Worm (Caenorhabditis elegans) whole organism, L2 larva: ENCODE measurements around the gene ida-1.
A peak's percentile ranks its signal among the peaks of the same experiment; 100 is the strongest.

Source experiments
- C34F6.9 ChIP-seq: fragments of 150-350 bp; optimal IDR thresholded peaks from 2 replicates; lab custom pipeline; 2014; ENCODE audit warnings: missing biosample characterization, missing genetic modification characterization
- F13H6.1 ChIP-seq: sonication (generic microtip); optimal IDR thresholded peaks from 2 replicates; lab custom pipeline; 2016; ENCODE audit warnings: missing genetic modification characterization, missing compliant biosample characterization
- R02D3.7 ChIP-seq: fragments of 150-350 bp; optimal IDR thresholded peaks from 2 replicates; lab custom pipeline; 2014; ENCODE audit warnings: missing biosample characterization, missing genetic modification characterization
- Y55F3AM.14 ChIP-seq: fragments of 200-800 bp; sonication (Bioruptor generic); optimal IDR thresholded peaks from 2 replicates; lab custom pipeline; 2018; ENCODE audit warnings: mild to moderate bottlenecking, missing genetic modification characterization, missing compliant biosample characterization
- ZK546.5 ChIP-seq: sonication (generic microtip); optimal IDR thresholded peaks from 2 replicates; lab custom pipeline; 2017; ENCODE audit warnings: missing biosample characterization, missing genetic modification characterization
- aly-2 ChIP-seq: fragments of 150-350 bp; optimal IDR thresholded peaks from 2 replicates; lab custom pipeline; 2014; ENCODE audit warnings: missing biosample characterization, missing genetic modification characterization
- ama-1 ChIP-seq: fragments of 150-350 bp; optimal IDR thresholded peaks from 2 replicates; lab custom pipeline; 2018; ENCODE audit warnings: inconsistent platforms
- blmp-1 ChIP-seq: sonication (generic microtip); optimal IDR thresholded peaks from 2 replicates; lab custom pipeline; 2017; ENCODE audit warnings: missing genetic modification characterization, mild to moderate bottlenecking, missing compliant biosample characterization, antibody characterized with exemption, moderate library complexity; ENCODE audit not compliant: insufficient read depth
- ceh-16 ChIP-seq: fragments of 150-350 bp; optimal IDR thresholded peaks from 2 replicates; lab custom pipeline; 2014; ENCODE audit warnings: missing biosample characterization, missing genetic modification characterization
- ceh-82 ChIP-seq: fragments of 150-350 bp; optimal IDR thresholded peaks from 2 replicates; lab custom pipeline; 2014; ENCODE audit warnings: missing biosample characterization, missing genetic modification characterization
- egl-27 ChIP-seq: sonication (generic microtip); optimal IDR thresholded peaks from 3 replicates; lab custom pipeline; 2017; ENCODE audit warnings: missing biosample characterization, missing genetic modification reagents, missing genetic modification characterization
- elt-1 ChIP-seq: fragments of 150-350 bp; optimal IDR thresholded peaks from 2 replicates; lab custom pipeline; 2014; ENCODE audit warnings: missing biosample characterization, missing genetic modification characterization
- elt-3 ChIP-seq: sonication (generic microtip); optimal IDR thresholded peaks from 2 replicates; lab custom pipeline; 2017; ENCODE audit warnings: missing biosample characterization, missing genetic modification characterization
- fos-1 ChIP-seq: fragments of 150-350 bp; optimal IDR thresholded peaks from 2 replicates; lab custom pipeline; 2014; ENCODE audit warnings: missing biosample characterization, missing genetic modification characterization
- gmeb-1 ChIP-seq: fragments of 150-350 bp; optimal IDR thresholded peaks from 2 replicates; lab custom pipeline; 2014; ENCODE audit warnings: missing biosample characterization, missing genetic modification characterization
- lin-11 ChIP-seq: fragments of 150-350 bp; sonication (generic microtip); optimal IDR thresholded peaks from 2 replicates; lab custom pipeline; 2014; ENCODE audit warnings: missing biosample characterization, missing genetic modification characterization, inconsistent platforms, mixed read lengths
- lin-39 ChIP-seq: fragments of 150-350 bp; optimal IDR thresholded peaks from 2 replicates; lab custom pipeline; 2014; ENCODE audit warnings: missing biosample characterization, missing genetic modification reagents, missing genetic modification characterization
- lsy-2 ChIP-seq, 2 experiments: fragments of 150-350 bp in 1 of 2; sonication (generic microtip) in 1 of 2; optimal IDR thresholded peaks; 2 replicates each; lab custom pipeline; 2014 to 2017; ENCODE audit warnings: missing biosample characterization in 2 of 2, missing genetic modification characterization in 2 of 2
- mab-5 ChIP-seq: fragments of 150-350 bp; optimal IDR thresholded peaks from 2 replicates; lab custom pipeline; 2014; ENCODE audit warnings: missing biosample characterization, missing genetic modification characterization
- mbf-1 ChIP-seq: sonication (generic microtip); optimal IDR thresholded peaks from 2 replicates; lab custom pipeline; 2017; ENCODE audit warnings: missing biosample characterization, missing genetic modification characterization
- mdl-1 ChIP-seq, 2 experiments: fragments of 150-350 bp in 1 of 2; sonication (generic microtip) in 1 of 2; optimal IDR thresholded peaks; 2 replicates each; lab custom pipeline; 2017; ENCODE audit warnings: missing biosample characterization in 2 of 2, missing genetic modification characterization in 2 of 2
- nhr-10 ChIP-seq: sonication (generic microtip); optimal IDR thresholded peaks from 2 replicates; lab custom pipeline; 2017; ENCODE audit warnings: missing biosample characterization, missing genetic modification characterization
- nhr-11 ChIP-seq: fragments of 150-350 bp; optimal IDR thresholded peaks from 2 replicates; lab custom pipeline; 2014; ENCODE audit warnings: missing biosample characterization, missing genetic modification characterization
- nhr-12 ChIP-seq: fragments of 150-350 bp; optimal IDR thresholded peaks from 2 replicates; lab custom pipeline; 2014; ENCODE audit warnings: missing biosample characterization, missing genetic modification characterization
- nhr-129 ChIP-seq: fragments of 150-350 bp; optimal IDR thresholded peaks from 2 replicates; lab custom pipeline; 2014; ENCODE audit warnings: missing biosample characterization, missing genetic modification characterization
- nhr-21 ChIP-seq: fragments of 150-350 bp; optimal IDR thresholded peaks from 2 replicates; lab custom pipeline; 2014; ENCODE audit warnings: missing biosample characterization, missing genetic modification characterization
- nhr-23 ChIP-seq: fragments of 150-350 bp; optimal IDR thresholded peaks from 2 replicates; lab custom pipeline; 2014; ENCODE audit warnings: missing biosample characterization, missing genetic modification reagents, missing genetic modification characterization
- nhr-237 ChIP-seq: fragments of 150-350 bp; optimal IDR thresholded peaks from 2 replicates; lab custom pipeline; 2014; ENCODE audit warnings: missing biosample characterization, missing genetic modification characterization
- nhr-25 ChIP-seq: fragments of 150-350 bp; sonication (generic microtip); optimal IDR thresholded peaks from 3 replicates; lab custom pipeline; 2014; ENCODE audit warnings: missing biosample characterization, missing genetic modification characterization
- nhr-6 ChIP-seq: fragments of 150-350 bp; optimal IDR thresholded peaks from 2 replicates; lab custom pipeline; 2014; ENCODE audit warnings: missing biosample characterization, missing genetic modification characterization
- nhr-77 ChIP-seq: fragments of 150-350 bp; optimal IDR thresholded peaks from 2 replicates; lab custom pipeline; 2014; ENCODE audit warnings: missing biosample characterization, missing genetic modification characterization
- peb-1 ChIP-seq: fragments of 150-350 bp; optimal IDR thresholded peaks from 2 replicates; lab custom pipeline; 2014; ENCODE audit warnings: missing biosample characterization, missing genetic modification characterization
- sem-4 ChIP-seq: fragments of 150-350 bp; optimal IDR thresholded peaks from 2 replicates; lab custom pipeline; 2014; ENCODE audit warnings: missing biosample characterization, missing genetic modification reagents, missing genetic modification characterization
- skn-1 ChIP-seq: sonication (generic microtip); optimal IDR thresholded peaks from 2 replicates; lab custom pipeline; 2017; ENCODE audit warnings: missing biosample characterization, missing genetic modification characterization
- sma-3 ChIP-seq: sonication (generic microtip); optimal IDR thresholded peaks from 2 replicates; lab custom pipeline; 2016; ENCODE audit warnings: missing genetic modification reagents, missing genetic modification characterization, missing compliant biosample characterization
- sma-9 ChIP-seq, 2 experiments: fragments of 150-350 bp in 1 of 2; sonication (generic microtip) in 1 of 2; optimal IDR thresholded peaks; 2 replicates each; lab custom pipeline; 2014 to 2016; ENCODE audit warnings: missing genetic modification characterization in 2 of 2, mild to moderate bottlenecking in 1 of 2, missing biosample characterization in 1 of 2, missing compliant biosample characterization in 1 of 2, missing genetic modification reagents in 1 of 2, moderate library complexity in 1 of 2
- snpc-4 ChIP-seq: fragments of 150-350 bp; optimal IDR thresholded peaks from 2 replicates; lab custom pipeline; 2014; ENCODE audit warnings: missing biosample characterization, missing genetic modification characterization
- unc-39 ChIP-seq: fragments of 150-350 bp; optimal IDR thresholded peaks from 2 replicates; lab custom pipeline; 2014; ENCODE audit warnings: missing biosample characterization, missing genetic modification characterization
- unc-55 ChIP-seq: fragments of 150-350 bp; sonication (generic microtip); optimal IDR thresholded peaks from 3 replicates; lab custom pipeline; 2014; ENCODE audit warnings: missing biosample characterization, missing genetic modification reagents, missing genetic modification characterization
- unc-62 ChIP-seq: fragments of 150-350 bp; optimal IDR thresholded peaks from 2 replicates; lab custom pipeline; 2014; ENCODE audit warnings: missing biosample characterization, missing genetic modification reagents, missing genetic modification characterization
- zag-1 ChIP-seq: fragments of 150-350 bp; optimal IDR thresholded peaks from 2 replicates; lab custom pipeline; 2014; ENCODE audit warnings: missing biosample characterization, missing genetic modification characterization
- ztf-1 ChIP-seq: fragments of 200-800 bp; sonication (Bioruptor generic); conservative IDR thresholded peaks from 2 replicates; pipeline ENCODE4 v1.3.6; 2022; ENCODE audit warnings: missing genetic modification characterization, missing compliant biosample characterization
- ztf-11 ChIP-seq: sonication (generic microtip); optimal IDR thresholded peaks from 2 replicates; lab custom pipeline; 2017; ENCODE audit warnings: missing biosample characterization, missing genetic modification characterization
- ztf-4 ChIP-seq: fragments of 150-350 bp; optimal IDR thresholded peaks from 2 replicates; lab custom pipeline; 2014; ENCODE audit warnings: missing biosample characterization, missing genetic modification characterization

Gene ida-1

ce11 chrIII:5750503-5750902 lies 4.8 kb upstream of the ida-1 start:
- TF ChIP-seq nhr-237 (no peak), aly-2 (no peak), sem-4 (tag; lab: Kevin White, UChicago) (no peak), unc-39 (no peak), lin-39 (tag; lab: Kevin White, UChicago) (no peak), ztf-11 (tag; lab: Kevin White, UChicago) (no peak), egl-27 (tag; lab: Kevin White, UChicago) (no peak), nhr-23 (tag; lab: Kevin White, UChicago) (no peak), ama-1 (no peak), skn-1 (tag; lab: Kevin White, UChicago) (no peak), ztf-1 (GFP tag; lab: Robert Waterston, UW) (no peak), nhr-129 (tag; lab: Kevin White, UChicago) (no peak), mab-5 (tag; lab: Kevin White, UChicago) (no peak), ceh-16 (tag; lab: Kevin White, UChicago) (no peak), lsy-2 (tag; optimal IDR thresholded peaks at IDR 0.05; lab: Kevin White, UChicago) (no peak), nhr-6 (tag; lab: Kevin White, UChicago) (no peak), ceh-82 (tag; lab: Kevin White, UChicago) (no peak), peb-1 (no peak), nhr-25 (tag; lab: Kevin White, UChicago) (no peak)

- TF ChIP-seq gmeb-1 (tag; lab: Kevin White, UChicago) (no peak), lin-11 (tag; lab: Kevin White, UChicago) (no peak), C34F6.9 (tag; lab: Kevin White, UChicago) (peak; percentile 19), lsy-2 (tag; optimal IDR thresholded peaks at IDR 0.05; lab: Kevin White, UChicago) (peak in 1 of 2 experiments; percentile 33), mdl-1 (tag; optimal IDR thresholded peaks at IDR 0.05; lab: Kevin White, UChicago) (peak in 1 of 2 experiments; percentile 30), ceh-82 (tag; lab: Kevin White, UChicago) (no peak), unc-55 (GFP tag; lab: Kevin White, UChicago) (peak; percentile 29), sma-9 (GFP tag; optimal IDR thresholded peaks at IDR 0.05; lab: Kevin White, UChicago) (peak; percentile 43), sma-9 (tag; optimal IDR thresholded peaks at IDR 0.05; lab: Kevin White, UChicago) (no peak), zag-1 (tag; lab: Kevin White, UChicago) (peak; percentile 5)
Observed at ce11 chrIII:5757492-5758045, 2.2 kb downstream of the ida-1 start.

- no peak for TF ChIP-seq mab-5 (tag; lab: Kevin White, UChicago)
- no peak for TF ChIP-seq nhr-237
- no peak for TF ChIP-seq elt-3 (tag; lab: Kevin White, UChicago)
- TF ChIP-seq fos-1 (tag; lab: Kevin White, UChicago), result peak; percentile 30
- TF ChIP-seq nhr-23 (tag; lab: Kevin White, UChicago), result no peak
- TF ChIP-seq sma-9 (GFP tag; optimal IDR thresholded peaks at IDR 0.05; lab: Kevin White, UChicago), result peak; percentile 81
- TF ChIP-seq sma-9 (tag; optimal IDR thresholded peaks at IDR 0.05; lab: Kevin White, UChicago), result no peak
- no peak for TF ChIP-seq skn-1 (tag; lab: Kevin White, UChicago)
- TF ChIP-seq aly-2, result no peak
- peak; percentile 11 for TF ChIP-seq nhr-21 (tag; lab: Kevin White, UChicago)
- TF ChIP-seq nhr-25 (tag; lab: Kevin White, UChicago), result no peak
- TF ChIP-seq nhr-129 (tag; lab: Kevin White, UChicago), result peak; percentile 55
- TF ChIP-seq nhr-11 (tag; lab: Kevin White, UChicago), result no peak
- no peak for TF ChIP-seq nhr-10 (tag; lab: Kevin White, UChicago)
- TF ChIP-seq mbf-1 (tag; lab: Kevin White, UChicago), result no peak
- TF ChIP-seq ztf-4 (tag; lab: Kevin White, UChicago), result peak; percentile 82
- no peak for TF ChIP-seq peb-1
- no peak for TF ChIP-seq R02D3.7
- TF ChIP-seq ceh-82 (tag; lab: Kevin White, UChicago), result no peak
- peak; percentile 35 for TF ChIP-seq F13H6.1
- no peak for TF ChIP-seq snpc-4 (tag; lab: Kevin White, UChicago)
- no peak for TF ChIP-seq unc-39
- TF ChIP-seq mdl-1 (tag; optimal IDR thresholded peaks at IDR 0.05; lab: Kevin White, UChicago), result peak in 1 of 2 experiments; percentile 40
- TF ChIP-seq nhr-12, result no peak
- TF ChIP-seq nhr-77 (tag; lab: Kevin White, UChicago), result no peak
- TF ChIP-seq Y55F3AM.14 (GFP tag; lab: Kevin White, UChicago), result peak; percentile 44
- TF ChIP-seq unc-55 (GFP tag; lab: Kevin White, UChicago), result peak; percentile 95
- peak in 1 of 2 experiments; percentile 81 for TF ChIP-seq lsy-2 (tag; optimal IDR thresholded peaks at IDR 0.05; lab: Kevin White, UChicago)
- TF ChIP-seq gmeb-1 (tag; lab: Kevin White, UChicago), result no peak
- TF ChIP-seq elt-1 (tag; lab: Kevin White, UChicago), result no peak
- TF ChIP-seq sem-4 (tag; lab: Kevin White, UChicago), result peak; percentile 53
- TF ChIP-seq unc-62 (GFP tag; lab: Kevin White, UChicago), result no peak
- no peak for TF ChIP-seq blmp-1 (tag; lab: Kevin White, UChicago)
- no peak for TF ChIP-seq ztf-1 (GFP tag; lab: Robert Waterston, UW)
- TF ChIP-seq ztf-11 (tag; lab: Kevin White, UChicago), result no peak
- no peak for TF ChIP-seq sma-3
- no peak for TF ChIP-seq ceh-16 (tag; lab: Kevin White, UChicago)
- TF ChIP-seq ZK546.5 (tag; lab: Kevin White, UChicago), result no peak
- peak; percentile 41 for TF ChIP-seq lin-11 (tag; lab: Kevin White, UChicago)
- peak; percentile 44 for TF ChIP-seq ama-1
- TF ChIP-seq zag-1 (tag; lab: Kevin White, UChicago), result peak; percentile 75
Observed at ce11 chrIII:5758519-5759099, 3.3 kb downstream of the ida-1 start.
